Worm (Caenorhabditis elegans) whole organism, L1 larva: Measurements from ENCODE around the gene folt-1.

Experiments used
- C16A3.4 ChIP-seq: fragments of 150-350 bp; optimal IDR thresholded peaks from 2 replicates; lab custom pipeline; 2014; ENCODE audit warnings: missing biosample characterization, missing genetic modification characterization
- F16B12.6 ChIP-seq: fragments of 150-350 bp; optimal IDR thresholded peaks from 2 replicates; lab custom pipeline; 2014; ENCODE audit warnings: missing biosample characterization, missing genetic modification characterization
- Y116A8C.19 ChIP-seq: sonication (generic microtip); optimal IDR thresholded peaks from 2 replicates; lab custom pipeline; 2016; ENCODE audit warnings: missing compliant biosample characterization, missing genetic modification characterization, borderline replicate concordance
- blmp-1 ChIP-seq: fragments of 150-350 bp; optimal IDR thresholded peaks from 2 replicates; lab custom pipeline; 2014; ENCODE audit warnings: missing biosample characterization, missing genetic modification characterization
- ceh-63 ChIP-seq: fragments of 200-800 bp; sonication (Bioruptor generic); optimal IDR thresholded peaks from 2 replicates; lab custom pipeline; 2018; ENCODE audit warnings: mild to moderate bottlenecking, missing genetic modification characterization, missing compliant biosample characterization
- ceh-8 ChIP-seq: fragments of 200-800 bp; sonication (Bioruptor generic); optimal IDR thresholded peaks from 2 replicates; lab custom pipeline; 2018; ENCODE audit warnings: mild to moderate bottlenecking, missing genetic modification characterization, moderate library complexity, missing compliant biosample characterization
- ceh-82 ChIP-seq, 3 experiments: fragments of 150-350 bp in 1 of 3; sonication (generic microtip) in 2 of 3; optimal IDR thresholded peaks; 2 replicates each; lab custom pipeline; 2014 to 2017; ENCODE audit warnings: missing biosample characterization in 3 of 3, missing genetic modification characterization in 3 of 3
- ceh-90 ChIP-seq: sonication (generic microtip); optimal IDR thresholded peaks from 2 replicates; lab custom pipeline; 2016; ENCODE audit warnings: missing genetic modification characterization, missing compliant biosample characterization
- ces-1 ChIP-seq: fragments of 150-350 bp; optimal IDR thresholded peaks from 2 replicates; lab custom pipeline; 2014; ENCODE audit warnings: missing biosample characterization, missing genetic modification reagents, missing genetic modification characterization
- dpl-1 ChIP-seq, 3 experiments: fragments of 150-350 bp in 2 of 3; sonication (generic microtip) in 1 of 3; optimal IDR thresholded peaks; 2 replicates each; lab custom pipeline; 2014 to 2017; ENCODE audit warnings: missing biosample characterization in 3 of 3, missing genetic modification characterization in 3 of 3, missing genetic modification reagents in 3 of 3
- dsc-1 ChIP-seq: sonication (generic microtip); optimal IDR thresholded peaks from 2 replicates; lab custom pipeline; 2016; ENCODE audit warnings: mild to moderate bottlenecking, missing genetic modification characterization, missing compliant biosample characterization
- efl-1 ChIP-seq, 4 experiments: fragments of 150-350 bp; optimal IDR thresholded peaks in 3 of 4; peaks in 1 of 4; 1 replicate in 1 of 4; 2 replicates in 3 of 4; lab custom pipeline; 2014; ENCODE audit warnings: missing biosample characterization in 2 of 4, missing genetic modification characterization in 2 of 4, missing genetic modification reagents in 2 of 4
- efl-3 ChIP-seq: fragments of 200-800 bp; sonication (Bioruptor generic); optimal IDR thresholded peaks from 2 replicates; lab custom pipeline; 2018; ENCODE audit warnings: mild to moderate bottlenecking, missing genetic modification characterization, missing compliant biosample characterization
- elt-2 ChIP-seq: sonication (generic microtip); optimal IDR thresholded peaks from 2 replicates; lab custom pipeline; 2016; ENCODE audit warnings: missing genetic modification characterization, mild to moderate bottlenecking, inconsistent platforms, missing compliant biosample characterization, missing genetic modification reagents
- fkh-4 ChIP-seq: sonication (generic microtip); optimal IDR thresholded peaks from 2 replicates; lab custom pipeline; 2016; ENCODE audit warnings: missing compliant biosample characterization, missing genetic modification characterization, borderline replicate concordance
- fkh-8 ChIP-seq: sonication (generic microtip); optimal IDR thresholded peaks from 2 replicates; lab custom pipeline; 2016; ENCODE audit warnings: mild to moderate bottlenecking, missing genetic modification characterization, missing compliant biosample characterization
- fos-1 ChIP-seq: fragments of 150-350 bp; optimal IDR thresholded peaks from 2 replicates; lab custom pipeline; 2014; ENCODE audit warnings: missing biosample characterization, missing genetic modification characterization
- jun-1 ChIP-seq: fragments of 150-350 bp; optimal IDR thresholded peaks from 2 replicates; lab custom pipeline; 2014; ENCODE audit warnings: missing biosample characterization, missing genetic modification reagents, missing genetic modification characterization
- lin-14 ChIP-seq: fragments of 200-800 bp; sonication (Bioruptor generic); optimal IDR thresholded peaks from 2 replicates; lab custom pipeline; 2018; ENCODE audit warnings: mild to moderate bottlenecking, missing genetic modification characterization, moderate library complexity, missing compliant biosample characterization
- lin-35 ChIP-seq, 2 experiments: fragments of 150-350 bp; optimal IDR thresholded peaks; 2 replicates each; lab custom pipeline; 2014; ENCODE audit warnings: missing biosample characterization in 2 of 2, missing genetic modification characterization in 2 of 2, missing genetic modification reagents in 2 of 2
- lir-3 ChIP-seq: sonication (generic microtip); optimal IDR thresholded peaks from 2 replicates; lab custom pipeline; 2016; ENCODE audit warnings: mild to moderate bottlenecking, missing genetic modification characterization, moderate library complexity, missing compliant biosample characterization; ENCODE audit not compliant: poor library complexity
- lsy-2 ChIP-seq, 2 experiments: fragments of 150-350 bp; optimal IDR thresholded peaks; 2 replicates each; lab custom pipeline; 2014; ENCODE audit warnings: missing biosample characterization in 2 of 2, missing genetic modification characterization in 2 of 2
- mdl-1 ChIP-seq, 2 experiments: fragments of 150-350 bp; optimal IDR thresholded peaks; 2 replicates each; lab custom pipeline; 2014 to 2017; ENCODE audit warnings: missing biosample characterization in 2 of 2, missing genetic modification characterization in 2 of 2, inconsistent platforms in 1 of 2
- mef-2 ChIP-seq: fragments of 150-350 bp; optimal IDR thresholded peaks from 2 replicates; lab custom pipeline; 2014; ENCODE audit warnings: missing biosample characterization, missing genetic modification characterization
- mep-1 ChIP-seq: fragments of 150-350 bp; optimal IDR thresholded peaks from 2 replicates; lab custom pipeline; 2014; ENCODE audit warnings: missing biosample characterization, missing genetic modification characterization
- nhr-12 ChIP-seq: sonication (generic microtip); optimal IDR thresholded peaks from 2 replicates; lab custom pipeline; 2017; ENCODE audit warnings: missing biosample characterization, missing genetic modification characterization
- nhr-20 ChIP-seq: sonication (generic microtip); optimal IDR thresholded peaks from 2 replicates; lab custom pipeline; 2016; ENCODE audit warnings: mild to moderate bottlenecking, missing genetic modification characterization, missing compliant biosample characterization
- nhr-237 ChIP-seq: fragments of 150-350 bp; optimal IDR thresholded peaks from 2 replicates; lab custom pipeline; 2014; ENCODE audit warnings: missing biosample characterization, missing genetic modification characterization
- nhr-28 ChIP-seq: fragments of 150-350 bp; optimal IDR thresholded peaks from 2 replicates; lab custom pipeline; 2014; ENCODE audit warnings: missing biosample characterization, missing genetic modification characterization
- nhr-47 ChIP-seq: sonication (generic microtip); optimal IDR thresholded peaks from 2 replicates; lab custom pipeline; 2016; ENCODE audit warnings: mild to moderate bottlenecking, missing genetic modification characterization, moderate library complexity, missing compliant biosample characterization
- nhr-71 ChIP-seq: sonication (generic microtip); optimal IDR thresholded peaks from 2 replicates; lab custom pipeline; 2016; ENCODE audit warnings: mild to moderate bottlenecking, missing genetic modification characterization, moderate library complexity, missing compliant biosample characterization
- nhr-76 ChIP-seq: sonication (generic microtip); optimal IDR thresholded peaks from 2 replicates; lab custom pipeline; 2017; ENCODE audit warnings: missing biosample characterization, missing genetic modification characterization
- nhr-85 ChIP-seq: sonication (generic microtip); peaks from one replicate; lab custom pipeline; 2016; ENCODE audit warnings: missing genetic modification characterization, inconsistent platforms, missing compliant biosample characterization
- pag-3 ChIP-seq: sonication (generic microtip); optimal IDR thresholded peaks from 2 replicates; lab custom pipeline; 2017; ENCODE audit warnings: missing genetic modification characterization, mild to moderate bottlenecking, missing compliant biosample characterization, antibody characterized with exemption, borderline replicate concordance; ENCODE audit not compliant: insufficient read depth
- pax-3 ChIP-seq: fragments of 200-800 bp; sonication (Bioruptor generic); optimal IDR thresholded peaks from 2 replicates; lab custom pipeline; 2018; ENCODE audit warnings: mild to moderate bottlenecking, missing genetic modification characterization, moderate library complexity, missing compliant biosample characterization
- rnt-1 ChIP-seq: sonication (generic microtip); optimal IDR thresholded peaks from 2 replicates; lab custom pipeline; 2016; ENCODE audit warnings: mild to moderate bottlenecking, missing genetic modification characterization, moderate library complexity, missing compliant biosample characterization
- snpc-4 ChIP-seq: fragments of 150-350 bp; optimal IDR thresholded peaks from 2 replicates; lab custom pipeline; 2014; ENCODE audit warnings: missing biosample characterization, missing genetic modification characterization
- snu-23 ChIP-seq: sonication (generic microtip); optimal IDR thresholded peaks from 2 replicates; lab custom pipeline; 2016; ENCODE audit warnings: missing genetic modification characterization, missing compliant biosample characterization
- sox-4 ChIP-seq: sonication (generic microtip); optimal IDR thresholded peaks from 2 replicates; lab custom pipeline; 2016; ENCODE audit warnings: missing genetic modification characterization, missing compliant biosample characterization
- sptf-1 ChIP-seq: fragments of 150-350 bp; optimal IDR thresholded peaks from 2 replicates; lab custom pipeline; 2014; ENCODE audit warnings: missing biosample characterization, missing genetic modification characterization
- sup-37 ChIP-seq: fragments of 200-800 bp; sonication (Bioruptor generic); optimal IDR thresholded peaks from 2 replicates; lab custom pipeline; 2018; ENCODE audit warnings: mild to moderate bottlenecking, missing genetic modification characterization, missing compliant biosample characterization
- swsn-7 ChIP-seq: sonication (generic microtip); optimal IDR thresholded peaks from 2 replicates; lab custom pipeline; 2016; ENCODE audit warnings: missing genetic modification characterization, missing compliant biosample characterization
- tbx-2 ChIP-seq: sonication (generic microtip); optimal IDR thresholded peaks from 2 replicates; lab custom pipeline; 2016; ENCODE audit warnings: missing genetic modification characterization, missing compliant biosample characterization
- unc-98 ChIP-seq: fragments of 200-800 bp; sonication (Bioruptor generic); IDR thresholded peaks from 2 replicates; pipeline ENCODE4 v1.3.6; 2022; ENCODE audit warnings: missing genetic modification characterization, missing compliant biosample characterization
- xbp-1 ChIP-seq: sonication (generic microtip); optimal IDR thresholded peaks from 2 replicates; lab custom pipeline; 2016; ENCODE audit warnings: missing genetic modification characterization, missing compliant biosample characterization
- zag-1 ChIP-seq: fragments of 150-350 bp; optimal IDR thresholded peaks from 2 replicates; lab custom pipeline; 2014; ENCODE audit warnings: missing biosample characterization, missing genetic modification characterization
- ztf-11 ChIP-seq, 2 experiments: sonication (generic microtip); optimal IDR thresholded peaks; 2 replicates each; lab custom pipeline; 2016 to 2017; ENCODE audit warnings: missing genetic modification characterization in 2 of 2, missing biosample characterization in 1 of 2, missing compliant biosample characterization in 1 of 2

Gene folt-1

DNA sequence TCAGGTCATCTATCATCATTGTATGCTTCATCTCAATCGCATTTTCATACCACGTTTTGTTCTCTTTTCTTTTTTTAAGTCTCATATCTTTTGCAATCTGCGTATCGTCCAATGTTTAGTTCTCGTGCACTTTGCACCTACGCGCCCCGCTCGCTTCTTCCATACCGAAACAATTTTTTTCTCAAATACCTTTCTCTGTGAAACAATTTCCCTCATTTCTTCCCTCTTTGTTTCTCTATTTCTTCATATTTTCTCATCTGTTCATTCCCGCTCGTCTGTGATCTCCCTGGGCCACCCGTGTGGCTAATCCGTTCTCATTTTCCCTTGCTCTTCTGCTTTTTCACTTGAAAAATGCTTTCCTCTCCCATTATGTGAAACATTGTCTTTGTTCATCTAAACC is 953 bp upstream of the folt-1 start:
- no peak for TF ChIP-seq nhr-28 (tag; lab: Kevin White, UChicago)
- no peak for TF ChIP-seq ceh-82 (tag; optimal IDR thresholded peaks at IDR 0.05; lab: Kevin White, UChicago)
- peak; percentile 25 for TF ChIP-seq mep-1 (tag; lab: Kevin White, UChicago)
- peak in 1 of 2 experiments; percentile 47 for TF ChIP-seq lsy-2 (tag; optimal IDR thresholded peaks at IDR 0.05; lab: Kevin White, UChicago)
- peak; percentile 13 for TF ChIP-seq snu-23 (GFP tag; lab: Kevin White, UChicago)
- TF ChIP-seq swsn-7 (tag; lab: Kevin White, UChicago): peak; percentile 16
- TF ChIP-seq dsc-1: peak; percentile 50
- no peak for TF ChIP-seq fos-1 (tag; lab: Kevin White, UChicago)
- no peak for TF ChIP-seq unc-98 (GFP tag; lab: Robert Waterston, UW)
- TF ChIP-seq ceh-8 (GFP tag; lab: Kevin White, UChicago): no peak
- TF ChIP-seq nhr-85 (tag; lab: Kevin White, UChicago): peak; percentile 3
- no peak for TF ChIP-seq mef-2 (tag; lab: Kevin White, UChicago)
- no peak for TF ChIP-seq pax-3 (tag; lab: Kevin White, UChicago)
- TF ChIP-seq tbx-2 (tag; lab: Kevin White, UChicago): peak; percentile 32
- TF ChIP-seq ceh-90: no peak
- peak in 1 of 2 experiments; percentile 6 for TF ChIP-seq lin-35 (GFP tag; optimal IDR thresholded peaks at IDR 0.05; lab: Kevin White, UChicago)
- no peak for TF ChIP-seq ztf-11 (tag; optimal IDR thresholded peaks at IDR 0.05; lab: Kevin White, UChicago)
- no peak for TF ChIP-seq jun-1 (tag; lab: Kevin White, UChicago)
- no peak for TF ChIP-seq ceh-63
- TF ChIP-seq nhr-12 (tag; lab: Kevin White, UChicago): no peak
- TF ChIP-seq elt-2 (tag; lab: Kevin White, UChicago): no peak
- no peak for TF ChIP-seq Y116A8C.19 (tag; lab: Kevin White, UChicago)
- no peak for TF ChIP-seq xbp-1 (tag; lab: Kevin White, UChicago)
- peak in 1 of 2 experiments; percentile 25 for TF ChIP-seq efl-1 (optimal IDR thresholded peaks at IDR 0.05; lab: Kevin White, UChicago)
- no peak for TF ChIP-seq efl-1 (GFP tag; optimal IDR thresholded peaks at IDR 0.05 in 1 of 2; lab: Kevin White, UChicago)
- no peak for TF ChIP-seq zag-1
- no peak for TF ChIP-seq nhr-47 (tag; lab: Kevin White, UChicago)
- TF ChIP-seq nhr-71 (tag; lab: Kevin White, UChicago): peak; percentile 48
- TF ChIP-seq sox-4 (tag; lab: Kevin White, UChicago): no peak
- no peak for TF ChIP-seq F16B12.6 (tag; lab: Kevin White, UChicago)
- peak; percentile 44 for TF ChIP-seq nhr-20 (tag; lab: Kevin White, UChicago)
- TF ChIP-seq ces-1: no peak
- TF ChIP-seq lin-14 (GFP tag; lab: Kevin White, UChicago): peak; percentile 84
- TF ChIP-seq snpc-4 (tag; lab: Kevin White, UChicago): no peak
- no peak for TF ChIP-seq sptf-1 (tag; lab: Kevin White, UChicago)
- peak in 1 of 2 experiments; percentile 15 for TF ChIP-seq mdl-1 (tag; optimal IDR thresholded peaks at IDR 0.05; lab: Kevin White, UChicago)
- no peak for TF ChIP-seq pag-3 (tag; lab: Kevin White, UChicago)
- no peak for TF ChIP-seq nhr-76 (tag; lab: Kevin White, UChicago)
- TF ChIP-seq rnt-1 (tag; lab: Kevin White, UChicago): peak; percentile 41
- no peak for TF ChIP-seq nhr-237
- peak; percentile 6 for TF ChIP-seq fkh-8 (tag; lab: Kevin White, UChicago)
- TF ChIP-seq lir-3 (tag; lab: Kevin White, UChicago): no peak
- no peak for TF ChIP-seq efl-3
- no peak for TF ChIP-seq C16A3.4 (tag; lab: Kevin White, UChicago)
- peak; percentile 22 for TF ChIP-seq blmp-1 (tag; lab: Kevin White, UChicago)
- TF ChIP-seq dpl-1 (GFP tag; optimal IDR thresholded peaks at IDR 0.05; lab: Kevin White, UChicago): no peak
- no peak for TF ChIP-seq fkh-4 (tag; lab: Kevin White, UChicago)
- no peak for TF ChIP-seq sup-37
